Worm (Caenorhabditis elegans) whole organism, late embryonic: ENCODE measurements around the gene C31H1.5.

Experiments used
- K02D7.2 ChIP-seq: sonication (generic microtip); optimal IDR thresholded peaks from 2 replicates; lab custom pipeline; 2017; ENCODE audit warnings: mild to moderate bottlenecking, missing genetic modification characterization, missing compliant biosample characterization
- ahr-1 ChIP-seq: sonication (generic microtip); optimal IDR thresholded peaks from 2 replicates; lab custom pipeline; 2016; ENCODE audit warnings: missing genetic modification characterization, missing compliant biosample characterization
- ama-1 ChIP-seq: fragments of 150-350 bp; optimal IDR thresholded peaks from 2 replicates; lab custom pipeline; 2014
- ceh-14 ChIP-seq: sonication (generic microtip); optimal IDR thresholded peaks from 2 replicates; lab custom pipeline; 2016; ENCODE audit warnings: missing genotype, missing genetic modification characterization, missing compliant biosample characterization
- ceh-18 ChIP-seq: sonication (generic microtip); optimal IDR thresholded peaks from 2 replicates; lab custom pipeline; 2016; ENCODE audit warnings: missing genetic modification characterization, missing compliant biosample characterization
- ceh-30 ChIP-seq: fragments of 150-350 bp; optimal IDR thresholded peaks from 2 replicates; lab custom pipeline; 2014; ENCODE audit warnings: missing biosample characterization, missing genetic modification characterization
- ceh-31 ChIP-seq: sonication (generic microtip); optimal IDR thresholded peaks from 2 replicates; lab custom pipeline; 2016; ENCODE audit warnings: missing genetic modification characterization, missing compliant biosample characterization
- ceh-9 ChIP-seq: sonication (generic microtip); optimal IDR thresholded peaks from 2 replicates; lab custom pipeline; 2016; ENCODE audit warnings: mild to moderate bottlenecking, missing genetic modification characterization, inconsistent platforms, missing compliant biosample characterization
- dve-1 ChIP-seq: sonication (generic microtip); optimal IDR thresholded peaks from 2 replicates; lab custom pipeline; 2017; ENCODE audit warnings: antibody characterized with exemption, mild to moderate bottlenecking, missing genetic modification characterization, missing compliant biosample characterization
- elt-4 ChIP-seq: sonication (generic microtip); optimal IDR thresholded peaks from 2 replicates; lab custom pipeline; 2016; ENCODE audit warnings: missing genetic modification characterization, missing compliant biosample characterization
- ets-4 ChIP-seq: sonication (generic microtip); optimal IDR thresholded peaks from 2 replicates; lab custom pipeline; 2016; ENCODE audit warnings: missing genetic modification characterization, missing compliant biosample characterization
- eyg-1 ChIP-seq: sonication (generic microtip); optimal IDR thresholded peaks from 2 replicates; lab custom pipeline; 2016; ENCODE audit warnings: missing genotype, missing genetic modification characterization, missing compliant biosample characterization
- fax-1 ChIP-seq: sonication (generic microtip); optimal IDR thresholded peaks from 2 replicates; lab custom pipeline; 2016; ENCODE audit warnings: missing genotype, missing genetic modification characterization, missing compliant biosample characterization
- hlh-13 ChIP-seq: fragments of 200-800 bp; sonication (Bioruptor generic); optimal IDR thresholded peaks from 2 replicates; lab custom pipeline; 2018; ENCODE audit warnings: mild to moderate bottlenecking, missing genetic modification characterization, missing compliant biosample characterization
- hlh-30 ChIP-seq: sonication (generic microtip); optimal IDR thresholded peaks from 2 replicates; lab custom pipeline; 2017; ENCODE audit warnings: antibody characterized with exemption, missing genetic modification characterization, missing compliant biosample characterization; ENCODE audit not compliant: insufficient read depth
- hlh-6 ChIP-seq: sonication (generic microtip); optimal IDR thresholded peaks from 2 replicates; lab custom pipeline; 2016; ENCODE audit warnings: missing genotype, missing genetic modification characterization, missing compliant biosample characterization
- hlh-8 ChIP-seq: sonication (generic microtip); optimal IDR thresholded peaks from 2 replicates; lab custom pipeline; 2016; ENCODE audit warnings: missing genotype, missing genetic modification characterization, missing compliant biosample characterization
- madf-2 ChIP-seq: sonication (generic microtip); optimal IDR thresholded peaks from 2 replicates; lab custom pipeline; 2017; ENCODE audit warnings: missing genetic modification characterization, missing compliant biosample characterization
- mec-3 ChIP-seq: sonication (generic microtip); optimal IDR thresholded peaks from 2 replicates; lab custom pipeline; 2016; ENCODE audit warnings: borderline replicate concordance, missing genetic modification characterization, missing compliant biosample characterization
- nfya-1 ChIP-seq: sonication (generic microtip); optimal IDR thresholded peaks from 2 replicates; lab custom pipeline; 2017; ENCODE audit warnings: missing genetic modification characterization, mild to moderate bottlenecking, missing compliant biosample characterization, antibody characterized with exemption, moderate library complexity
- nhr-232 ChIP-seq: sonication (generic microtip); optimal IDR thresholded peaks from 2 replicates; lab custom pipeline; 2016; ENCODE audit warnings: missing genetic modification characterization, missing compliant biosample characterization
- odd-2 ChIP-seq: sonication (generic microtip); optimal IDR thresholded peaks from 2 replicates; lab custom pipeline; 2017; ENCODE audit warnings: antibody characterized with exemption, mild to moderate bottlenecking, missing genetic modification characterization, missing compliant biosample characterization
- pag-3 ChIP-seq: sonication (generic microtip); optimal IDR thresholded peaks from 2 replicates; lab custom pipeline; 2016; ENCODE audit warnings: missing compliant biosample characterization, missing genetic modification characterization, borderline replicate concordance
- pha-2 ChIP-seq: sonication (generic microtip); optimal IDR thresholded peaks from 2 replicates; lab custom pipeline; 2017; ENCODE audit warnings: mild to moderate bottlenecking, missing genetic modification characterization, missing compliant biosample characterization
- pros-1 ChIP-seq: fragments of 150-350 bp; optimal IDR thresholded peaks from 2 replicates; lab custom pipeline; 2014; ENCODE audit warnings: missing biosample characterization, missing genetic modification reagents, missing genetic modification characterization
- ref-2 ChIP-seq: sonication (generic microtip); optimal IDR thresholded peaks from 2 replicates; lab custom pipeline; 2016; ENCODE audit warnings: missing genetic modification characterization, missing compliant biosample characterization
- sox-4 ChIP-seq: sonication (generic microtip); optimal IDR thresholded peaks from 2 replicates; lab custom pipeline; 2017; ENCODE audit warnings: mild to moderate bottlenecking, missing genetic modification characterization, inconsistent platforms, missing compliant biosample characterization
- syd-9 ChIP-seq: sonication (generic microtip); optimal IDR thresholded peaks from 2 replicates; lab custom pipeline; 2016; ENCODE audit warnings: mild to moderate bottlenecking, missing genetic modification characterization, moderate library complexity, missing compliant biosample characterization
- tbx-2 ChIP-seq: sonication (generic microtip); optimal IDR thresholded peaks from 2 replicates; lab custom pipeline; 2016; ENCODE audit warnings: missing genetic modification characterization, missing compliant biosample characterization
- tbx-7 ChIP-seq: sonication (generic microtip); optimal IDR thresholded peaks from 2 replicates; lab custom pipeline; 2016; ENCODE audit warnings: missing genotype, missing genetic modification characterization, missing compliant biosample characterization
- unc-3 ChIP-seq, 2 experiments: fragments of 200-800 bp in 1 of 2; sonication (Bioruptor generic) in 1 of 2; sonication (generic microtip) in 1 of 2; conservative IDR thresholded peaks in 1 of 2; optimal IDR thresholded peaks in 1 of 2; 2 replicates each; pipeline versions ENCODE4 v1.3.6 to Lab custom; 2016 to 2022; ENCODE audit warnings: missing compliant biosample characterization in 2 of 2, missing genetic modification characterization in 2 of 2, missing genetic modification reagents in 1 of 2
- unc-42 ChIP-seq: sonication (generic microtip); optimal IDR thresholded peaks from 2 replicates; lab custom pipeline; 2016; ENCODE audit warnings: missing genotype, missing genetic modification characterization, missing compliant biosample characterization
- unc-55 ChIP-seq: sonication (generic microtip); optimal IDR thresholded peaks from 2 replicates; lab custom pipeline; 2017; ENCODE audit warnings: missing biosample characterization, missing genetic modification reagents, missing genetic modification characterization
- unc-86 ChIP-seq: sonication (generic microtip); optimal IDR thresholded peaks from 2 replicates; lab custom pipeline; 2016; ENCODE audit warnings: missing genetic modification characterization, missing compliant biosample characterization

C31H1.5 gene

DNA sequence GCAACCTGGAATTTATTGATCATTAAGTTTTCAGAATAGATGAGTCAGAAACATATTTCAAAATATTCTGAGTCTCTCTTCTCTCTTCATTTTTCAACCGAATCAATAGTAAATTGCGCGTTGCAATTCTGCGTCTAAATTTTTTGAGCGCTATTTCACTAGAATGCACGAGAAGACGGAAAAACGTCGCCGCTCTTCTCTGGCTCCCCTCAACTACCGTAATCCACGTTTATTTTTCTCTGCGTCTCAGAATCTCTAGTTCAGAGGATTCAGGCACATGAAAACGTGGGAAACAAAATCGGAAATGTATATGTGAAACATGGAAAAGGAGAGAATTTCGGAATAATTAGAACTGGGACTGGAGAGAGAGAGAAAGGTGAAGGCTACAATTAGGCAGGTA lies 8.9 kb upstream of the C31H1.5 start:
- TF ChIP-seq unc-55 (peak; percentile 39), mec-3 (no peak), madf-2 (tag; lab: Kevin White, UChicago) (no peak), pag-3 (tag; lab: Kevin White, UChicago) (no peak), nfya-1 (tag; lab: Kevin White, UChicago) (peak; percentile 85), syd-9 (tag; lab: Kevin White, UChicago) (no peak), tbx-7 (tag; lab: Kevin White, UChicago) (no peak), fax-1 (tag; lab: Kevin White, UChicago) (no peak), ceh-14 (tag; lab: Kevin White, UChicago) (no peak), ceh-18 (no peak), nhr-232 (tag; lab: Kevin White, UChicago) (no peak), ceh-30 (no peak), pha-2 (tag; lab: Kevin White, UChicago) (no peak), hlh-6 (tag; lab: Kevin White, UChicago) (no peak), eyg-1 (tag; lab: Kevin White, UChicago) (no peak), ama-1 (lab: Kevin White, UChicago) (no peak), tbx-2 (tag; lab: Kevin White, UChicago) (no peak), unc-42 (peak; percentile 30), odd-2 (tag; lab: Kevin White, UChicago) (no peak), ahr-1 (no peak), sox-4 (tag; lab: Kevin White, UChicago) (no peak), hlh-30 (tag; lab: Kevin White, UChicago) (no peak)
- TF ChIP-seq, all 69 proteins: peak for 3

DNA sequence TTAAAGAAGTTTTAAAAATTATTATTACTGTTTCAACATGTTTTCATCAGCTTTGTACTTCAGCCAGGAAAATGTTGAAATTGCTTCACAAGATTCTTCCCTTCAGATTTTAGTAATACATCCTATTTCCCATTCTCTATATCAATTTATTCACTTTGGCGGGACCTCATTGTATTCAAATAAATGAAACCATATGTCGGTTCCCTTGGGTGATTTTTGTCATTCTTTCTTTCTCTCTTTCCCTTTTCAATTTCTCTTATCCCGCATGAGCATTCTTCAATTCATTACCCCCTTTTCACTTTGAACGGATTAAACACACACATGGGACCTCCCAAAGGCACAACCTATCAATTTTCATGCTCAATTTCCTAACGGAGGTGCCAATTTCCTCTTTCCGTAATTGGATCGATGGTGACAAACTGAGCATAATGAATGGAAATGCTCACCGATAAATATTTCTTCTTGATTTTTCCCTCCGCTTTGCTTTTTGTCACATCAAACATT lies 7.0 kb upstream of the C31H1.5 start:
- TF ChIP-seq hlh-8 (tag; lab: Kevin White, UChicago) (no peak), ama-1 (lab: Kevin White, UChicago) (no peak), unc-55 (no peak), ceh-31 (tag; lab: Kevin White, UChicago) (no peak), ceh-30 (no peak), unc-42 (peak; percentile 75), odd-2 (tag; lab: Kevin White, UChicago) (no peak), ref-2 (no peak), tbx-7 (tag; lab: Kevin White, UChicago) (no peak), nfya-1 (tag; lab: Kevin White, UChicago) (no peak), K02D7.2 (tag; lab: Kevin White, UChicago) (no peak), unc-3 (GFP tag; conservative IDR thresholded peaks at IDR 0.05; lab: Robert Waterston, UW) (no peak), unc-3 (tag; optimal IDR thresholded peaks at IDR 0.05; lab: Kevin White, UChicago) (peak; percentile 19), unc-86 (tag; lab: Kevin White, UChicago) (no peak)

DNA sequence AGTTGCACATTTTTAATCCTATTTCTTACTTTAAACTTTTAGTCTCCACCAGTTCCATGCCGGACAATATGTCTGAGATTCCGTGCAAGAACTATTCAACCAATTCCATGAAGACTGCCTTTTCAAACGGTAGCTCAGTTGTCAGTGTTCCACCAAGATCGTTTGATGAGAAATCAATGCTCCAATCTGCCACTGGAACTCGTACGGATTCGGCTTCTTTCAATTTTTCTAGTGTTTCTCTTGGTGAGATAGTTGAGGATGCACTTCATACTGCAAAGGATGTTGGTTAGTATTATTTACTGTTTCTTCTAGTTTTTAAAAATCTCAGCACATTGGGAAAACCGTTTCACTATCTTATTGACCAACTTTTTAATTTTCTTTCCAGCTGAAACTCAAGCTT lies 3.0 kb upstream of the C31H1.5 start:
- TF ChIP-seq hlh-6 (tag; lab: Kevin White, UChicago) (no peak), pros-1 (tag; lab: Kevin White, UChicago) (no peak), hlh-13 (GFP tag; lab: Kevin White, UChicago) (no peak)

DNA sequence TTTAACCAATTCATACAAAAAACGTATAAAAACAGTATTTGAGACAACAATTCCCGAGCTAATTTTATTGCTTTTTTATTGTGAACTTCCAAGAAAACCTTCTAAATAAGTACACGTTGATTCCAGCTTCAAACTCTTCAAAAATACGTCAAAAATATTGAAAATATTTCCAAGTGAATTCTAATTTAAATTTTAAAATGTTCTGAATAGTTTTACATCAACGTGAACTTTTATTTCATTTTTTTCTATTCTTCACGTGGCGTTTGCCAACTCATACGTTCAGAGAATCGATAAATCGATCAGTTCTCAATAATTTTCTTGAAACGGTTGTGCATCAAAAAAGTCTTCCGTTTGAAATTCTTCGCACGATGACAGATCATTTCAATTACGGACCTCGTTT lies 559 bp upstream of the C31H1.5 start, which contains the start of gene C31H1.1:
Gene C31H1.1, plus strand, starts transcription at position 301 of the 400 bp plus-strand sequence.
- no peak for TF ChIP-seq hlh-30 (tag; lab: Kevin White, UChicago)
- TF ChIP-seq ceh-9 (tag; lab: Kevin White, UChicago), result no peak
- no peak for TF ChIP-seq unc-42
- TF ChIP-seq ets-4 (tag; lab: Kevin White, UChicago), result no peak
- TF ChIP-seq dve-1, result no peak
- TF ChIP-seq hlh-8 (tag; lab: Kevin White, UChicago), result no peak
- no peak for TF ChIP-seq tbx-7 (tag; lab: Kevin White, UChicago)
- TF ChIP-seq odd-2 (tag; lab: Kevin White, UChicago), result no peak
- no peak for TF ChIP-seq elt-4 (tag; lab: Kevin White, UChicago)
